Fruit fly (Drosophila melanogaster) whole organism, prepupa: ENCODE data around the gene CG3655.

Experiments used
- Blimp-1 ChIP-seq: fragments of 200-800 bp; sonication (Bioruptor generic); optimal IDR thresholded peaks from 3 replicates; lab custom pipeline; 2017; ENCODE audit warnings: missing biosample characterization, missing genetic modification characterization, mild to moderate bottlenecking, moderate library complexity, missing genetic modification reagents
- CG10669 ChIP-seq: fragments of 200-800 bp; sonication (Bioruptor generic); optimal IDR thresholded peaks from 3 replicates; lab custom pipeline; 2018; ENCODE audit warnings: missing biosample characterization, mild to moderate bottlenecking, missing genetic modification characterization, moderate library complexity
- CG11294 ChIP-seq: fragments of 200-800 bp; sonication (Bioruptor generic); IDR thresholded peaks from 2 replicates; pipeline ENCODE4 v1.3.6; 2022; ENCODE audit warnings: missing biosample characterization, missing genetic modification characterization
- CG11762 ChIP-seq: fragments of 200-800 bp; sonication (Bioruptor generic); optimal IDR thresholded peaks from 3 replicates; lab custom pipeline; 2016; ENCODE audit warnings: missing biosample characterization, missing genetic modification characterization; ENCODE audit not compliant: insufficient read depth
- CG15336 ChIP-seq: fragments of 200-800 bp; sonication (Bioruptor generic); IDR thresholded peaks from 2 replicates; pipeline ENCODE4 v1.3.6; 2022; ENCODE audit warnings: missing biosample characterization, missing genetic modification characterization
- CG16779 ChIP-seq: fragments of 200-800 bp; sonication (Bioruptor generic); optimal IDR thresholded peaks from 3 replicates; lab custom pipeline; 2017; ENCODE audit warnings: missing biosample characterization, mild to moderate bottlenecking, missing genetic modification characterization
- CG3032 ChIP-seq: fragments of 200-800 bp; optimal IDR thresholded peaks from 2 replicates; lab custom pipeline; 2019; ENCODE audit warnings: missing biosample characterization, mild to moderate bottlenecking, missing genetic modification characterization, moderate library complexity
- CG31627 ChIP-seq: fragments of 200-800 bp; sonication (Bioruptor generic); optimal IDR thresholded peaks from 3 replicates; lab custom pipeline; 2016; ENCODE audit warnings: missing biosample characterization, missing genetic modification characterization
- CG3919 ChIP-seq: fragments of 200-800 bp; sonication (Bioruptor generic); optimal IDR thresholded peaks from 3 replicates; lab custom pipeline; 2016; ENCODE audit warnings: missing biosample characterization, missing genetic modification characterization
- CG6276 ChIP-seq: fragments of 200-800 bp; sonication (Bioruptor generic); optimal IDR thresholded peaks from 2 replicates; lab custom pipeline; 2017; ENCODE audit warnings: missing biosample characterization, mild to moderate bottlenecking, missing genetic modification characterization
- CG6808 ChIP-seq: fragments of 200-800 bp; sonication (Bioruptor generic); optimal IDR thresholded peaks from 3 replicates; lab custom pipeline; 2017; ENCODE audit warnings: missing biosample characterization, missing genetic modification characterization, mild to moderate bottlenecking, moderate library complexity, missing genetic modification reagents
- CG6854 ChIP-seq: fragments of 200-800 bp; sonication (Bioruptor generic); optimal IDR thresholded peaks from 2 replicates; lab custom pipeline; 2017; ENCODE audit warnings: missing biosample characterization, mild to moderate bottlenecking, missing genetic modification characterization
- CG7368 ChIP-seq: fragments of 200-800 bp; sonication (Bioruptor generic); optimal IDR thresholded peaks from 3 replicates; lab custom pipeline; 2016; ENCODE audit warnings: missing biosample characterization, missing genetic modification characterization
- CG8319 ChIP-seq: fragments of 200-800 bp; sonication (Bioruptor generic); optimal IDR thresholded peaks from 3 replicates; lab custom pipeline; 2016; ENCODE audit warnings: missing biosample characterization, missing genetic modification characterization
- CG8632 ChIP-seq: fragments of 200-800 bp; sonication (Bioruptor generic); optimal IDR thresholded peaks from 3 replicates; lab custom pipeline; 2016; ENCODE audit warnings: missing biosample characterization, missing genetic modification characterization
- Eip75B ChIP-seq: fragments of 200-800 bp; sonication (Bioruptor generic); optimal IDR thresholded peaks from 3 replicates; lab custom pipeline; 2016; ENCODE audit warnings: missing biosample characterization, missing genetic modification characterization
- Eip78C ChIP-seq: fragments of 200-800 bp; sonication (Bioruptor generic); peaks from one replicate; lab custom pipeline; 2016; ENCODE audit warnings: missing biosample characterization, missing genetic modification characterization
- Ets21C ChIP-seq: fragments of 200-800 bp; sonication (Bioruptor generic); optimal IDR thresholded peaks from 3 replicates; lab custom pipeline; 2016; ENCODE audit warnings: missing biosample characterization, missing genetic modification characterization
- Ets96B ChIP-seq: fragments of 200-800 bp; optimal IDR thresholded peaks from 2 replicates; lab custom pipeline; 2019; ENCODE audit warnings: missing biosample characterization, mild to moderate bottlenecking, missing genetic modification characterization, moderate library complexity
- Hr4 ChIP-seq: fragments of 200-800 bp; sonication (Bioruptor generic); optimal IDR thresholded peaks from 3 replicates; lab custom pipeline; 2016; ENCODE audit warnings: missing biosample characterization, missing genetic modification characterization
- Lpt ChIP-seq: fragments of 200-800 bp; sonication (Bioruptor generic); optimal IDR thresholded peaks from 3 replicates; lab custom pipeline; 2016; ENCODE audit warnings: missing biosample characterization, missing genetic modification characterization
- OdsH ChIP-seq: fragments of 200-800 bp; sonication (Bioruptor generic); optimal IDR thresholded peaks from 3 replicates; lab custom pipeline; 2016; ENCODE audit warnings: missing biosample characterization, missing genetic modification characterization
- Sox102F ChIP-seq: fragments of 200-800 bp; sonication (Bioruptor generic); optimal IDR thresholded peaks from 2 replicates; lab custom pipeline; 2016; ENCODE audit warnings: missing biosample characterization, mild to moderate bottlenecking, missing genetic modification characterization
- Sox14 ChIP-seq: fragments of 200-800 bp; sonication (Bioruptor generic); optimal IDR thresholded peaks from 3 replicates; lab custom pipeline; 2016; ENCODE audit warnings: missing biosample characterization, missing genetic modification characterization
- achi ChIP-seq: fragments of 200-800 bp; sonication (Bioruptor generic); optimal IDR thresholded peaks from 3 replicates; lab custom pipeline; 2016; ENCODE audit warnings: missing biosample characterization, missing genetic modification characterization
- acj6 ChIP-seq: fragments of 200-800 bp; sonication (Bioruptor generic); optimal IDR thresholded peaks from 3 replicates; lab custom pipeline; 2016; ENCODE audit warnings: missing biosample characterization, missing genetic modification characterization
- cyc ChIP-seq: fragments of 200-800 bp; sonication (Bioruptor generic); optimal IDR thresholded peaks from 3 replicates; lab custom pipeline; 2016; ENCODE audit warnings: missing biosample characterization, missing genetic modification characterization
- dac ChIP-seq: fragments of 200-800 bp; sonication (Bioruptor generic); optimal IDR thresholded peaks from 2 replicates; lab custom pipeline; 2017; ENCODE audit warnings: missing biosample characterization, mild to moderate bottlenecking, missing genetic modification characterization
- dsx ChIP-seq: fragments of 200-800 bp; optimal IDR thresholded peaks from 3 replicates; lab custom pipeline; 2019; ENCODE audit warnings: missing biosample characterization, mild to moderate bottlenecking, missing genetic modification characterization, moderate library complexity; ENCODE audit not compliant: poor library complexity, severe bottlenecking
- eg ChIP-seq: fragments of 200-800 bp; sonication (Bioruptor generic); IDR thresholded peaks from 3 replicates; pipeline ENCODE4 v1.3.6; 2022; ENCODE audit warnings: missing biosample characterization, missing genetic modification characterization
- fd85E ChIP-seq: fragments of 200-800 bp; sonication (Bioruptor generic); optimal IDR thresholded peaks from 3 replicates; lab custom pipeline; 2016; ENCODE audit warnings: missing biosample characterization, missing genetic modification characterization
- fkh ChIP-seq: fragments of 200-800 bp; sonication (Bioruptor generic); optimal IDR thresholded peaks from 3 replicates; lab custom pipeline; 2017; ENCODE audit warnings: missing biosample characterization, mild to moderate bottlenecking, missing genetic modification characterization, moderate library complexity
- lz ChIP-seq: fragments of 200-800 bp; sonication (Bioruptor generic); optimal IDR thresholded peaks from 3 replicates; lab custom pipeline; 2016; ENCODE audit warnings: missing biosample characterization, missing genetic modification characterization
- pdm3 ChIP-seq: fragments of 200-800 bp; sonication (Bioruptor generic); optimal IDR thresholded peaks from 3 replicates; lab custom pipeline; 2016; ENCODE audit warnings: missing biosample characterization, missing genetic modification characterization
- svp ChIP-seq: fragments of 200-800 bp; sonication (Bioruptor generic); peaks from one replicate; lab custom pipeline; 2016; ENCODE audit warnings: missing biosample characterization, missing genetic modification characterization
- vri ChIP-seq: fragments of 200-800 bp; sonication (Bioruptor generic); optimal IDR thresholded peaks from 3 replicates; lab custom pipeline; 2016; ENCODE audit warnings: missing biosample characterization, mild to moderate bottlenecking, missing genetic modification characterization

The CG3655 gene

DNA sequence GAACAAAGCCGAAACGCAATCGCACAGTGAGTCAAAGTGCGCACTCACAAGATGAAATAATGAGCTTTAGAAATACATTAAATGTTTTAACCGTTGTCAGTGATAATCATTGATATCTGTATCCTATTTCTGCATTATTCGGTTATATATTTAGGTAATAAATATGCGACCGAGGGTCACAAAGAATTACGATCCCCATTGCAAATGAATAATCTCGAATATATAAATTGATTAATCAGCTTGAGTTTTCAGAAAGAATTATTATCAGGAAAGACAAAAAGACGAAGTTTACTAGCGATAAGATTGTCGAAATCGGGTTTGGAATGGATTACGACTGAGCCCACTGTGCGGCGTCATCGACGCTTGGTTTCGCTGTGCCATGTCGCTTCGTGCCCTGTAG, 36.3 kb upstream of the CG3655 start (continued):
- peak; percentile 69 for TF ChIP-seq CG6808 (GFP tag; lab: Kevin White, UChicago)
- peak; percentile 48 for TF ChIP-seq CG31627 (GFP tag; lab: Kevin White, UChicago)
- peak; percentile 26 for TF ChIP-seq Hr4 (GFP tag; lab: Kevin White, UChicago)
- peak; percentile 42 for TF ChIP-seq Ets21C (GFP tag; lab: Kevin White, UChicago)
- peak; percentile 49 for TF ChIP-seq cyc (GFP tag; lab: Kevin White, UChicago)
- TF ChIP-seq CG11294 = no peak
- peak; percentile 57 for TF ChIP-seq OdsH (GFP tag; lab: Kevin White, UChicago)
- TF ChIP-seq CG6276 (GFP tag; lab: Kevin White, UChicago) = peak; percentile 15
- TF ChIP-seq CG3919 (GFP tag; lab: Kevin White, UChicago) = peak; percentile 44
- TF ChIP-seq CG10669 (GFP tag; lab: Kevin White, UChicago) = peak; percentile 57
- TF ChIP-seq Eip78C (GFP tag; lab: Kevin White, UChicago) = peak; percentile 78
- peak; percentile 47 for TF ChIP-seq acj6 (GFP tag; lab: Kevin White, UChicago)
- peak; percentile 55 for TF ChIP-seq Sox14 (GFP tag; lab: Kevin White, UChicago)
- peak; percentile 55 for TF ChIP-seq Eip75B (GFP tag; lab: Kevin White, UChicago)
- peak; percentile 30 for TF ChIP-seq dsx (GFP tag; lab: Kevin White, UChicago)
- no peak for TF ChIP-seq CG8319 (GFP tag; lab: Kevin White, UChicago)
- TF ChIP-seq CG3032 = peak; percentile 40
- peak; percentile 37 for TF ChIP-seq achi
- TF ChIP-seq vri (GFP tag; lab: Kevin White, UChicago) = peak; percentile 78
- TF ChIP-seq fkh (GFP tag; lab: Kevin White, UChicago) = no peak
- no peak for TF ChIP-seq Lpt (GFP tag; lab: Kevin White, UChicago)
- TF ChIP-seq CG8632 (GFP tag; lab: Kevin White, UChicago) = peak; percentile 60
- TF ChIP-seq pdm3 (GFP tag; lab: Kevin White, UChicago) = peak; percentile 58
- TF ChIP-seq lz = peak; percentile 58
- peak; percentile 38 for TF ChIP-seq Blimp-1
- TF ChIP-seq Ets96B (tag; lab: Kevin White, UChicago) = peak; percentile 46
- TF ChIP-seq CG7368 (GFP tag; lab: Kevin White, UChicago) = peak; percentile 33

DNA sequence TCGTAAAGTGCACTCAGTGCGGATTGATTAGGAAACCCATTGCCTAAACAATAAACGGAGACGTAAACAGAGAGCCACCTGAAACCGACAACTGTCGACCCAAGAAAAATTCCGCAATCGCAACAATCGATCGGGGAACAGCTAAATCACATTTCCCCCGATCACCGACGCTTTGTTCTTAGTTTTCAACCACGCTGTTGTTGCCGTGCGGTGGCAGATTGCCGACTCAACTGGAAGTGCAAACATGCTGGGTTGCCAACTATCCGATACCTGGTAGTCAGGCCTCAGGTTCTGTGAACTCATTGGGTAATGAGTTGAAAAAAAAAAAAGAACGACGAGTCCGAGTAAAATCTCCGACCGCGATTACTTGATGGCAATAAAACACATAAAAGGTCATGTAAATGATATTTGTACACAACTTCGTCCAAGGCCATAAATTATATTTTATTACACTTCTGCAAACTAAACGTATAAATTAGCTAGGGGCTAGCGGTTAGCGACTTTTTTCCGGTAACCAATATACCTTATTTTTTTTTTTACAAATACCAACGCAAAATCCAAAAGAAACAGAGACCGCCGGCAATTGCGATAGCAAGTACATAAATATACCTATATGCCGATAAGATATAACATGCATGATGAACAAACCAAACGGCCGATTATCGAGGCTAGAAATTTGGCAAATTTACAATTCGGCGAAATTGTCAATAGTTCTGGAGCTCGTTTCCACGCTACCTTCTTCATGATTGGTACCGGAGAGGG, 35.6 kb upstream of the CG3655 start, which contains the start of gene CG11378:
Gene CG11378 (plus strand): TSS at position 712 of the 762 bp plus-strand sequence.
- TF ChIP-seq fd85E (GFP tag; lab: Kevin White, UChicago) = no peak
- peak; percentile 50 for TF ChIP-seq svp (GFP tag; lab: Kevin White, UChicago)
- TF ChIP-seq achi = no peak
- TF ChIP-seq OdsH (GFP tag; lab: Kevin White, UChicago) = no peak
- TF ChIP-seq CG6854 (GFP tag; lab: Kevin White, UChicago) = no peak
- TF ChIP-seq eg (GFP tag; lab: Robert Waterston, UW) = no peak
- no peak for TF ChIP-seq Sox102F (GFP tag; lab: Kevin White, UChicago)
- TF ChIP-seq dac (GFP tag; lab: Kevin White, UChicago) = no peak
- TF ChIP-seq CG11762 (GFP tag; lab: Kevin White, UChicago) = no peak
- TF ChIP-seq CG11294 = no peak
- TF ChIP-seq CG7368 (GFP tag; lab: Kevin White, UChicago) = no peak
- no peak for TF ChIP-seq CG16779 (tag; lab: Kevin White, UChicago)
- no peak for TF ChIP-seq CG15336 (GFP tag; lab: Robert Waterston, UW)
- TF ChIP-seq CG6276 (GFP tag; lab: Kevin White, UChicago) = no peak
- no peak for TF ChIP-seq acj6 (GFP tag; lab: Kevin White, UChicago)
- TF ChIP-seq Eip78C (GFP tag; lab: Kevin White, UChicago) = peak; percentile 24
- no peak for TF ChIP-seq Lpt (GFP tag; lab: Kevin White, UChicago)
